Fruit fly (Drosophila melanogaster) whole organism, prepupa: ENCODE measurements around the gene CG32638.

Experiments used
- CG11902 ChIP-seq: fragments of 200-800 bp; sonication (Bioruptor generic); optimal IDR thresholded peaks from 3 replicates; lab custom pipeline; 2016; ENCODE audit warnings: missing biosample characterization, missing genetic modification characterization
- CG6276 ChIP-seq: fragments of 200-800 bp; sonication (Bioruptor generic); optimal IDR thresholded peaks from 2 replicates; lab custom pipeline; 2017; ENCODE audit warnings: missing biosample characterization, mild to moderate bottlenecking, missing genetic modification characterization
- CG6792 ChIP-seq: fragments of 200-800 bp; sonication (Bioruptor generic); optimal IDR thresholded peaks from 3 replicates; lab custom pipeline; 2016; ENCODE audit warnings: missing biosample characterization, missing genetic modification characterization
- CG8119 ChIP-seq: fragments of 200-800 bp; sonication (Bioruptor generic); IDR thresholded peaks from 3 replicates; pipeline ENCODE4 v1.3.6; 2022; ENCODE audit warnings: missing biosample characterization, missing genetic modification characterization
- Eip78C ChIP-seq: fragments of 200-800 bp; sonication (Bioruptor generic); peaks from one replicate; lab custom pipeline; 2016; ENCODE audit warnings: missing biosample characterization, missing genetic modification characterization
- Hr39 ChIP-seq: fragments of 200-800 bp; sonication (Bioruptor generic); optimal IDR thresholded peaks from 2 replicates; lab custom pipeline; 2016; ENCODE audit warnings: missing biosample characterization, missing genetic modification characterization
- Hr4 ChIP-seq: fragments of 200-800 bp; sonication (Bioruptor generic); optimal IDR thresholded peaks from 3 replicates; lab custom pipeline; 2016; ENCODE audit warnings: missing biosample characterization, missing genetic modification characterization
- OdsH ChIP-seq: fragments of 200-800 bp; sonication (Bioruptor generic); optimal IDR thresholded peaks from 3 replicates; lab custom pipeline; 2016; ENCODE audit warnings: missing biosample characterization, missing genetic modification characterization
- Smox ChIP-seq: fragments of 200-800 bp; sonication (Bioruptor generic); optimal IDR thresholded peaks from 3 replicates; lab custom pipeline; 2016; ENCODE audit warnings: missing biosample characterization, missing genetic modification characterization
- fkh ChIP-seq: fragments of 200-800 bp; sonication (Bioruptor generic); optimal IDR thresholded peaks from 3 replicates; lab custom pipeline; 2017; ENCODE audit warnings: missing biosample characterization, mild to moderate bottlenecking, missing genetic modification characterization, moderate library complexity
- spab ChIP-seq: fragments of 200-800 bp; sonication (Bioruptor generic); optimal IDR thresholded peaks from 2 replicates; lab custom pipeline; 2017; ENCODE audit warnings: missing biosample characterization, mild to moderate bottlenecking, missing genetic modification characterization, missing genetic modification reagents
- svp ChIP-seq: fragments of 200-800 bp; sonication (Bioruptor generic); peaks from one replicate; lab custom pipeline; 2016; ENCODE audit warnings: missing biosample characterization, missing genetic modification characterization
- topi ChIP-seq: fragments of 200-800 bp; sonication (Bioruptor generic); optimal IDR thresholded peaks from 3 replicates; lab custom pipeline; 2016; ENCODE audit warnings: missing biosample characterization, missing genetic modification characterization

DNA sequence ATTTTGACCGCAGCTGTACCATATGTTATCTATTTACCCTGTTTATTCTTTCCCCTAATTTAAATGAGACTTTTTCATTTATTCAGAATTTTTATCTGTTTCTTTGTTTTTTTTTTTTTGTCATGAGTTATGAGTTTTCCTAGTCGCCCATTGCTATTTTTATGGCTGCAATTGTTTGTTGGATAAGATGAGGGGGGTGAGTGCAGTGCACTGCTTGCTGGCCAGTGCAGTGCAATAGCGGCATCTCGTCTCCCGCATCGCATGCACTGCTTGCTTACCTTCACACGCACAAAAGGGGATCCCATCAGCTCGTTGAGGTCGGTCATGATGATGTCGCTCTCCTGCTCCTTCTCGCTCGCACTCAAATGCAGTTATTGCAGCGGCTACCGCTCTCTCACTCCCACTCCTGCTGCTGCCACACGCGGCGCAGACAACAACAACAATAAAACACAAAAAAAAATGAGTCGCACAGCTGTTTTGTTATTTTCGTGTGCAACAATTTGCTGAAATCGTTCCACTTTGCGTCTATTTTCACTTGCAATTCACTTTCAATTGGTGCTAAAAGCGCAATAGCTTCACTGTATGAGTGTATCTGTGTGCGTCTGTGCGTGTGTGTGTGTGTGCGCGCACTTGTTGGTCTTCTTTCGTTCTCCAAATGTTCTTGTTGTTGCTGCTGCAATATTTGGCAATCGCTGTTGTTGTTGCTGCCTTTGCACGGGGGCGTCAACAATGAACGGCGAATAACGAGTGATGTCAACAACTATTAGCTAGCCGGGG lies 433 bp downstream of the CG32638 start:
- TF ChIP-seq OdsH (GFP tag; lab: Kevin White, UChicago) (peak; percentile 62), CG6276 (peak; percentile 16), Smox (GFP tag; lab: Kevin White, UChicago) (peak; percentile 63), spab (peak; percentile 24), svp (GFP tag; lab: Kevin White, UChicago) (peak; percentile 84), topi (GFP tag; lab: Kevin White, UChicago) (peak; percentile 63), Eip78C (GFP tag; lab: Kevin White, UChicago) (peak; percentile 90), CG8119 (GFP tag; lab: Robert Waterston, UW) (peak; percentile 79; the same call in 2 of the 3 replicates), fkh (GFP tag; lab: Kevin White, UChicago) (no peak), Hr39 (GFP tag; lab: Kevin White, UChicago) (peak; percentile 65), CG11902 (GFP tag; lab: Kevin White, UChicago) (no peak), Hr4 (GFP tag; lab: Kevin White, UChicago) (peak; percentile 65), CG6792 (peak; percentile 43)
